Worm (Caenorhabditis elegans): Measurements from ENCODE around the gene C07C7.3.
A peak's percentile ranks its signal among the peaks of the same experiment; 100 is the strongest.

Gene C07C7.3

DNA sequence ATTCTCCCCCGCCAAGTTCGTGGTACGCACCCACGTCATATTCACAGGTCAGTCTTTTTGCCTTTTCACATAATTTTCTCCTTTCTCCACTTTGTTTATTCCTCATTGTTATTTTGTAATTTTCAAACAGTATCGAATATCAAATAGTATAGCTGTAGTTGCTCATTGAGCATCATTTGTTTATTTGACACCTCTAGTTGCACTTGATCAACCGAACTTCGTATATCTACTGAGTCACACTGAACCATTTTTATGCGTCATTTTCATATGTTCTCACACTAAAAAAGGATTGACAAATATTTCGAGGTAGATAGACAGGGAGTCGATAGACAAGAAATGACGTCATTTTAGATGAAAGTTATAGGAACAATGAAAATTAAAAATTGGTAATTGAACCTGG is 45.6 kb upstream of the C07C7.3 start:
- TF ChIP-seq elt-2 (tag; optimal IDR thresholded peaks at IDR 0.05), result no peak
- no peak for TF ChIP-seq unc-42 (tag; optimal IDR thresholded peaks at IDR 0.05)
- TF ChIP-seq pros-1 (tag; optimal IDR thresholded peaks at IDR 0.05), result no peak
- TF ChIP-seq dmd-4 (tag; optimal IDR thresholded peaks at IDR 0.05; ENCODE audit: borderline replicate concordance), result no peak
- TF ChIP-seq unc-55 (GFP tag; optimal IDR thresholded peaks at IDR 0.05), result no peak
- no peak for TF ChIP-seq gmeb-2 (tag; optimal IDR thresholded peaks at IDR 0.05)
- no peak for TF ChIP-seq ceh-22 (tag; optimal IDR thresholded peaks at IDR 0.05)
- TF ChIP-seq sox-4 (tag; optimal IDR thresholded peaks at IDR 0.05), result no peak
- TF ChIP-seq ceh-18 (tag; optimal IDR thresholded peaks at IDR 0.05), result no peak
- TF ChIP-seq ceh-6 (GFP tag; optimal IDR thresholded peaks at IDR 0.05), result no peak
- no peak for TF ChIP-seq sox-2 (GFP tag; IDR thresholded peaks at IDR 0.05)
- TF ChIP-seq pat-9 (tag; optimal IDR thresholded peaks at IDR 0.05), result no peak
- no peak for TF ChIP-seq lim-6 (tag; optimal IDR thresholded peaks at IDR 0.05)
- TF ChIP-seq ceh-48 (tag; optimal IDR thresholded peaks at IDR 0.05), result no peak
- no peak for TF ChIP-seq ets-4 (tag; optimal IDR thresholded peaks at IDR 0.05)
- no peak for TF ChIP-seq elt-4 (tag; optimal IDR thresholded peaks at IDR 0.05)
- TF ChIP-seq sdc-2 (tag; optimal IDR thresholded peaks at IDR 0.05), result no peak
- TF ChIP-seq che-1 (tag; optimal IDR thresholded peaks at IDR 0.05), result no peak
- no peak for TF ChIP-seq ahr-1 (tag; optimal IDR thresholded peaks at IDR 0.05)

DNA sequence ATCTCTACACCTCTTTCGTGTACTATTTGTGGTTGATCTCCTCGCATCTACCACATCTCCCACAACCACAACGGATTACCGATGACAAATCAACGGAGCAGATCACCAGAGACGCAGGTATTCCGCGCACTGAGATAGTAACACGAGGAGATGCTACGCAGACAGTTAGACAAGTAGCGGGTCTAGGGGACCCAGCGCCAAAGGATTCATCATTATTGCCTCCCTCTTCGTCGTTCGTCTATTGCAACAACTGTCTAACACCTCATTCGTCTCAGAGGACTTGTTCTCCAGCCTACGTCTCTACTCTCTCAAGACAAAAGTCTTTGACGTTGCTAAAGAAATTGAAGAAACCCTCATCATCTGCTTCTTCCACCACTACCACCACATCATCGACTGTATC is 44.3 kb upstream of the C07C7.3 start:
- no peak for TF ChIP-seq syd-9 (tag; optimal IDR thresholded peaks at IDR 0.05)
- no peak for TF ChIP-seq che-1 (tag; optimal IDR thresholded peaks at IDR 0.05)
- peak; percentile 31 for TF ChIP-seq ref-2 (tag; optimal IDR thresholded peaks at IDR 0.05)
- TF ChIP-seq tbx-7 (tag; optimal IDR thresholded peaks at IDR 0.05), result no peak
- TF ChIP-seq odd-2 (tag; optimal IDR thresholded peaks at IDR 0.05), result no peak
- TF ChIP-seq unc-55 (GFP tag; optimal IDR thresholded peaks at IDR 0.05), result peak; percentile 9
- peak; percentile 11 for TF ChIP-seq rnt-1 (tag; optimal IDR thresholded peaks at IDR 0.05)
- peak; percentile 25 for TF ChIP-seq ceh-18 (tag; optimal IDR thresholded peaks at IDR 0.05)

DNA sequence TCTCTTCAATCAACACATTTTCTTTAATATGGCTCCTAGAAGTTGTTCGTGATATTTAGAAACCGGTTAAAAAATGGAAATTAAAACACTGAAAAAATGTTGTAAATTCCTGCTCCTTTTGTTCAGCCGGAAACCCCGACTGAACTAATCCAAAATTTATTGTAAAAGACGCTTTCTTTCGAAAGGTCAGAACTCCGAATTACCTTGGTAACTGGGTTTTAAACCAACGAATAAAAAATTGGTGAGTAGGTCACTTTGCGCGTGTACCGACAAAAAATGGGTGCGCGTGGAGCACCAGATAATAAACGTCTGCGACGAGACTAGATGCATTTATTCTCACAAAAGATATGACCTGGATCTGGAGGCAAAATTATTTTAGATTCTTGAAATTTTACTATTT is 35.2 kb upstream of the C07C7.3 start:
- no peak for TF ChIP-seq eyg-1 (tag; optimal IDR thresholded peaks at IDR 0.05)
- TF ChIP-seq syd-9 (tag; optimal IDR thresholded peaks at IDR 0.05), result no peak
- no peak for TF ChIP-seq hlh-13 (GFP tag; optimal IDR thresholded peaks at IDR 0.05)
- TF ChIP-seq elt-2 (tag; optimal IDR thresholded peaks at IDR 0.05), result no peak
- TF ChIP-seq ceh-6 (GFP tag; optimal IDR thresholded peaks at IDR 0.05), result no peak
- TF ChIP-seq rnt-1 (tag; optimal IDR thresholded peaks at IDR 0.05), result no peak
- TF ChIP-seq fax-1 (tag; optimal IDR thresholded peaks at IDR 0.05), result no peak
- no peak for TF ChIP-seq fkh-6 (tag; optimal IDR thresholded peaks at IDR 0.05)
- TF ChIP-seq pat-9 (tag; optimal IDR thresholded peaks at IDR 0.05), result no peak
- TF ChIP-seq K02D7.2 (tag; optimal IDR thresholded peaks at IDR 0.05), result no peak
- TF ChIP-seq ahr-1 (tag; optimal IDR thresholded peaks at IDR 0.05), result no peak
- no peak for TF ChIP-seq nhr-232 (tag; optimal IDR thresholded peaks at IDR 0.05)
- TF ChIP-seq lim-6 (tag; optimal IDR thresholded peaks at IDR 0.05), result no peak
- no peak for TF ChIP-seq unc-3 (GFP tag; conservative IDR thresholded peaks at IDR 0.05)
- TF ChIP-seq unc-3 (tag; optimal IDR thresholded peaks at IDR 0.05), result no peak
- TF ChIP-seq ama-1 (optimal IDR thresholded peaks at IDR 0.05), result no peak
- no peak for TF ChIP-seq hlh-8 (tag; optimal IDR thresholded peaks at IDR 0.05)
- TF ChIP-seq ceh-18 (tag; optimal IDR thresholded peaks at IDR 0.05), result no peak

DNA sequence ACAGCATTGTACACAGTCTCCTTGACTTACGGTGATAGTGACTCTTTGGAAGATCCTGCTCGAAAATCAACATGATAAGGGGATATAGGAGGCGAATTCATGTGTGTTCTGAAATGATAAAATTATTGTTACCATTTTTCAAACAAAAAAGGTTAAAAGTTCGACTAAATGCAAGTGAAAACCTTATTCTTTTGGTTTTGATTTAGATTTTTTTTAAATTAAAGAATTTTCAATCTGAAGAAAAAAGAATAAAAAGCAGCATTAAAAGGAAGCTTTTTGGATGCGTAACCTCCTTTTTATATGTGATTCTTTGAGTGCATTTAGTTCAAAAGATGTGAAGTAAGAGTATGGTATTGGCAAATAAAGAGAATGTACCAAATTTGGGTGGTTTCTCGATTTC is 30.5 kb upstream of the C07C7.3 start, which contains the start of gene delm-1:
Gene delm-1 (minus strand): TSS at position 101 of the 400 bp plus-strand sequence.
- TF ChIP-seq unc-55 (GFP tag; optimal IDR thresholded peaks at IDR 0.05) (no peak), elt-2 (tag; optimal IDR thresholded peaks at IDR 0.05) (no peak), npax-4 (tag; optimal IDR thresholded peaks at IDR 0.05) (no peak), ahr-1 (tag; optimal IDR thresholded peaks at IDR 0.05) (no peak), sox-2 (GFP tag; IDR thresholded peaks at IDR 0.05) (no peak), ceh-9 (tag; optimal IDR thresholded peaks at IDR 0.05) (no peak), hlh-15 (tag; optimal IDR thresholded peaks at IDR 0.05) (no peak), odd-2 (tag; optimal IDR thresholded peaks at IDR 0.05) (no peak), fax-1 (tag; optimal IDR thresholded peaks at IDR 0.05) (no peak), unc-3 (GFP tag; conservative IDR thresholded peaks at IDR 0.05) (no peak), unc-3 (tag; optimal IDR thresholded peaks at IDR 0.05) (no peak), ceh-48 (tag; optimal IDR thresholded peaks at IDR 0.05) (no peak), ceh-6 (GFP tag; optimal IDR thresholded peaks at IDR 0.05) (no peak)
